Fruit fly (Drosophila melanogaster): ENCODE results near the gene Fur1.

DNA sequence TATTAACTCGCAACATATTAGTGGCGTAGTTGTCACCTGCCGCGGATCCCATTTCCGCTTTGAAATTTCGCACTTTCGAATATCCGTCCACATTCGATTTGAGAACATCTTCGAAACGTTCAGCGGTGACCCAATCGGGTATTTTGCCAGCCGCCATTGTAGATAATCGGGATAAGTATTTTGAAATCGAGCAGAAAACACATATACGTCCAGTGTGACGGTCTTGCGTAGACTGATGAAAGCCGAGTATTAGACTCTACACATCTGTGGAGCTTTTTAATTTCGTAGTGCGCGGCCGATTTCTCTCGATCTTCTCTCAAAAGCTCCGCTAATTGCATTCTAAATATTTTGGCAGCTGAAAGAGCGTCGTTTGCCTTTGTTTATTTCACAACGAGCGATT lies 143.8 kb downstream of the Fur1 start, which contains the start of gene CHKov1:
- no peak for TF ChIP-seq Clk (GFP tag; optimal IDR thresholded peaks at IDR 0.05)
- TF ChIP-seq cic (GFP tag; optimal IDR thresholded peaks at IDR 0.05) = peak; percentile 1
- no peak for TF ChIP-seq tj (GFP tag; optimal IDR thresholded peaks at IDR 0.05)
